Worm (Caenorhabditis elegans) whole organism, late embryonic: ENCODE data around the gene C34C6.3.

Experiments
- K02D7.2 ChIP-seq: sonication (generic microtip); optimal IDR thresholded peaks from 2 replicates; lab custom pipeline; 2017; ENCODE audit warnings: mild to moderate bottlenecking, missing genetic modification characterization, missing compliant biosample characterization
- fkh-10 ChIP-seq: fragments of 150-350 bp; optimal IDR thresholded peaks from 2 replicates; lab custom pipeline; 2014; ENCODE audit warnings: missing biosample characterization, missing genetic modification reagents, missing genetic modification characterization

ce11 chrII:8658835-8659234, 32.9 kb upstream of the C34C6.3 start, which contains the start of gene atg-10:
- TF ChIP-seq K02D7.2 (tag; lab: Kevin White, UChicago) (no peak), fkh-10 (GFP tag; lab: Kevin White, UChicago) (no peak)
